Worm (Caenorhabditis elegans) whole organism, late embryonic: Measurements from ENCODE around the gene srh-147.

Experiments
- F13H6.1 ChIP-seq: sonication (generic microtip); optimal IDR thresholded peaks from 2 replicates; lab custom pipeline; 2016; ENCODE audit warnings: missing genetic modification characterization, missing compliant biosample characterization
- K09A11.1 ChIP-seq: sonication (generic microtip); optimal IDR thresholded peaks from 2 replicates; lab custom pipeline; 2017; ENCODE audit warnings: antibody characterized with exemption, mild to moderate bottlenecking, missing genetic modification characterization, missing compliant biosample characterization; ENCODE audit not compliant: insufficient read depth
- T23F11.4 ChIP-seq: fragments of 200-800 bp; sonication (Bioruptor generic); optimal IDR thresholded peaks from 2 replicates; lab custom pipeline; 2018; ENCODE audit warnings: mild to moderate bottlenecking, missing genetic modification characterization, missing compliant biosample characterization
- Y22D7AL.16 ChIP-seq: sonication (generic microtip); optimal IDR thresholded peaks from 2 replicates; lab custom pipeline; 2016; ENCODE audit warnings: missing genetic modification characterization, missing compliant biosample characterization
- ceh-18 ChIP-seq: sonication (generic microtip); optimal IDR thresholded peaks from 2 replicates; lab custom pipeline; 2016; ENCODE audit warnings: missing genetic modification characterization, missing compliant biosample characterization
- ceh-2 ChIP-seq: sonication (generic microtip); optimal IDR thresholded peaks from 2 replicates; lab custom pipeline; 2016; ENCODE audit warnings: missing genotype, missing genetic modification characterization, missing compliant biosample characterization
- ceh-22 ChIP-seq: sonication (generic microtip); optimal IDR thresholded peaks from 2 replicates; lab custom pipeline; 2017; ENCODE audit warnings: missing biosample characterization, missing genetic modification characterization
- ceh-31 ChIP-seq: sonication (generic microtip); optimal IDR thresholded peaks from 2 replicates; lab custom pipeline; 2016; ENCODE audit warnings: missing genetic modification characterization, missing compliant biosample characterization
- ceh-45 ChIP-seq: fragments of 200-800 bp; sonication (Bioruptor generic); IDR thresholded peaks from 2 replicates; pipeline ENCODE4 v1.3.6; 2022; ENCODE audit warnings: missing genetic modification reagents, missing genetic modification characterization, missing compliant biosample characterization
- ceh-6 ChIP-seq: fragments of 200-800 bp; sonication (Bioruptor generic); optimal IDR thresholded peaks from 2 replicates; lab custom pipeline; 2018; ENCODE audit warnings: mild to moderate bottlenecking, missing genetic modification characterization, missing compliant biosample characterization
- ceh-9 ChIP-seq: sonication (generic microtip); optimal IDR thresholded peaks from 2 replicates; lab custom pipeline; 2016; ENCODE audit warnings: mild to moderate bottlenecking, missing genetic modification characterization, inconsistent platforms, missing compliant biosample characterization
- dmd-4 ChIP-seq: sonication (generic microtip); optimal IDR thresholded peaks from 2 replicates; lab custom pipeline; 2016; ENCODE audit warnings: borderline replicate concordance, missing genetic modification characterization, missing compliant biosample characterization
- dve-1 ChIP-seq: sonication (generic microtip); optimal IDR thresholded peaks from 2 replicates; lab custom pipeline; 2017; ENCODE audit warnings: antibody characterized with exemption, mild to moderate bottlenecking, missing genetic modification characterization, missing compliant biosample characterization
- elt-2 ChIP-seq: sonication (generic microtip); optimal IDR thresholded peaks from 2 replicates; lab custom pipeline; 2016; ENCODE audit warnings: missing genetic modification reagents, missing genetic modification characterization, missing compliant biosample characterization
- fax-1 ChIP-seq: sonication (generic microtip); optimal IDR thresholded peaks from 2 replicates; lab custom pipeline; 2016; ENCODE audit warnings: missing genotype, missing genetic modification characterization, missing compliant biosample characterization
- gmeb-2 ChIP-seq: sonication (generic microtip); optimal IDR thresholded peaks from 2 replicates; lab custom pipeline; 2016; ENCODE audit warnings: missing genetic modification characterization, inconsistent platforms, missing compliant biosample characterization
- hlh-15 ChIP-seq: sonication (generic microtip); optimal IDR thresholded peaks from 2 replicates; lab custom pipeline; 2016; ENCODE audit warnings: missing genetic modification characterization, missing compliant biosample characterization
- hlh-30 ChIP-seq: sonication (generic microtip); optimal IDR thresholded peaks from 2 replicates; lab custom pipeline; 2017; ENCODE audit warnings: antibody characterized with exemption, missing genetic modification characterization, missing compliant biosample characterization; ENCODE audit not compliant: insufficient read depth
- hlh-8 ChIP-seq: sonication (generic microtip); optimal IDR thresholded peaks from 2 replicates; lab custom pipeline; 2016; ENCODE audit warnings: missing genotype, missing genetic modification characterization, missing compliant biosample characterization
- lim-6 ChIP-seq: sonication (generic microtip); optimal IDR thresholded peaks from 2 replicates; lab custom pipeline; 2016; ENCODE audit warnings: missing genetic modification characterization, missing compliant biosample characterization
- lin-11 ChIP-seq: fragments of 200-800 bp; sonication (Bioruptor generic); optimal IDR thresholded peaks from 2 replicates; lab custom pipeline; 2018; ENCODE audit warnings: mild to moderate bottlenecking, missing genetic modification characterization, missing compliant biosample characterization
- nfya-1 ChIP-seq: sonication (generic microtip); optimal IDR thresholded peaks from 2 replicates; lab custom pipeline; 2017; ENCODE audit warnings: missing genetic modification characterization, mild to moderate bottlenecking, missing compliant biosample characterization, antibody characterized with exemption, moderate library complexity
- npax-4 ChIP-seq: sonication (generic microtip); optimal IDR thresholded peaks from 2 replicates; lab custom pipeline; 2016; ENCODE audit warnings: missing genetic modification characterization, missing compliant biosample characterization
- odd-2 ChIP-seq: sonication (generic microtip); optimal IDR thresholded peaks from 2 replicates; lab custom pipeline; 2017; ENCODE audit warnings: antibody characterized with exemption, mild to moderate bottlenecking, missing genetic modification characterization, missing compliant biosample characterization
- pax-1 ChIP-seq: fragments of 150-350 bp; optimal IDR thresholded peaks from 2 replicates; lab custom pipeline; 2014; ENCODE audit warnings: missing biosample characterization, missing genetic modification characterization
- pha-4 ChIP-seq: fragments of 150-350 bp; optimal IDR thresholded peaks from 2 replicates; lab custom pipeline; 2018; ENCODE audit warnings: missing biosample characterization, missing genetic modification reagents, missing genetic modification characterization
- pros-1 ChIP-seq: fragments of 150-350 bp; optimal IDR thresholded peaks from 2 replicates; lab custom pipeline; 2014; ENCODE audit warnings: missing biosample characterization, missing genetic modification reagents, missing genetic modification characterization
- syd-9 ChIP-seq: sonication (generic microtip); optimal IDR thresholded peaks from 2 replicates; lab custom pipeline; 2016; ENCODE audit warnings: mild to moderate bottlenecking, missing genetic modification characterization, moderate library complexity, missing compliant biosample characterization
- tbx-2 ChIP-seq: sonication (generic microtip); optimal IDR thresholded peaks from 2 replicates; lab custom pipeline; 2016; ENCODE audit warnings: missing genetic modification characterization, missing compliant biosample characterization
- tbx-7 ChIP-seq: sonication (generic microtip); optimal IDR thresholded peaks from 2 replicates; lab custom pipeline; 2016; ENCODE audit warnings: missing genotype, missing genetic modification characterization, missing compliant biosample characterization
- ttx-3 ChIP-seq: sonication (generic microtip); optimal IDR thresholded peaks from 2 replicates; lab custom pipeline; 2016; ENCODE audit warnings: missing genetic modification reagents, missing genetic modification characterization, missing compliant biosample characterization
- unc-42 ChIP-seq: sonication (generic microtip); optimal IDR thresholded peaks from 2 replicates; lab custom pipeline; 2016; ENCODE audit warnings: missing genotype, missing genetic modification characterization, missing compliant biosample characterization
- unc-55 ChIP-seq: sonication (generic microtip); optimal IDR thresholded peaks from 2 replicates; lab custom pipeline; 2017; ENCODE audit warnings: missing biosample characterization, missing genetic modification reagents, missing genetic modification characterization
- unc-86 ChIP-seq: sonication (generic microtip); optimal IDR thresholded peaks from 2 replicates; lab custom pipeline; 2016; ENCODE audit warnings: missing genetic modification characterization, missing compliant biosample characterization
- ztf-16 ChIP-seq: sonication (generic microtip); optimal IDR thresholded peaks from 2 replicates; lab custom pipeline; 2017; ENCODE audit warnings: missing genetic modification characterization, missing compliant biosample characterization

srh-147 gene

DNA sequence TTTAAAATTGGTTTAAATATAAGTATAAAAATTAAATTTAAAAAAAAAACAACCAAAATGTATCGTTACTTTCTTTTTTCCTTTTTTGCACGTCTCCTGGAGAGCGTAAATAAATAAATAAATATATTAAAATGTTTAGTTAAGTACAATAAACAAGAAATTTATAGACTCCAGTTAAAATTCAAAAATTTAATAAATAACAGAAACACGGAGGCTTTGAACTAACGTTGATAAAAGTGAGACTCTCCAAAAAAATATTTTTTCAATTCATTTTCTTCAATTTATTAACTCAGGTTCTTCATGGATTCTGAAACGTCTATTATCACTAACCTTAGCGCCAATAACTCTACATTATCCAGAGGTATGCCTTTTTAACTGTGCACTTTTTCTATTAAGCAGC lies 41.6 kb upstream of the srh-147 start, which contains the start of gene T06C12.12:
TSS of gene T06C12.12 (plus strand) at position 301 of the 400 bp plus-strand sequence.
- TF ChIP-seq T23F11.4 (GFP tag; lab: Kevin White, UChicago) (no peak), ceh-22 (tag; lab: Kevin White, UChicago) (no peak), F13H6.1 (tag; lab: Kevin White, UChicago) (no peak), elt-2 (tag; lab: Kevin White, UChicago) (no peak), K09A11.1 (tag; lab: Kevin White, UChicago) (no peak), odd-2 (tag; lab: Kevin White, UChicago) (no peak), hlh-30 (tag; lab: Kevin White, UChicago) (no peak), pax-1 (tag; lab: Kevin White, UChicago) (no peak), tbx-2 (tag; lab: Kevin White, UChicago) (no peak)
- TF ChIP-seq, all 69 proteins: peak for 0

DNA sequence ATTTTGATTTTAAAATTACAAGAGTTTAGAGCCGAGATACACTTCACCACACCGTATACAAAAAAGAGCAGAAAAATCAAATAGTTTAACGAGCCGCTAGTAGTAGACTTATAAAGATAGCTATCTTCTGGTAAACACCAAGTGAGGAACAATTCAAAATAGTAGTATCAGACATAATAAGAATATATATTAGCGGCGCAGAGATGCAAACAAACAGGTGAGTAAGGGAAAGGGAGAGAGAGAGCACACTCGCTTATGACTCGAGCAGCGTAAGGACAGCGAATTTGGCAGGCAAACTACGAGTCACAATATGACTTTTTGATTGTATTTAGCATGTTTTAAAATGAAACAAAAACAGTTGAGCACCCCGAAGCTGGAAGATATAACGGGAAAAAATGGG lies 41.2 kb upstream of the srh-147 start:
- TF ChIP-seq ceh-9 (tag; lab: Kevin White, UChicago) (no peak), dmd-4 (tag; lab: Kevin White, UChicago) (no peak)

DNA sequence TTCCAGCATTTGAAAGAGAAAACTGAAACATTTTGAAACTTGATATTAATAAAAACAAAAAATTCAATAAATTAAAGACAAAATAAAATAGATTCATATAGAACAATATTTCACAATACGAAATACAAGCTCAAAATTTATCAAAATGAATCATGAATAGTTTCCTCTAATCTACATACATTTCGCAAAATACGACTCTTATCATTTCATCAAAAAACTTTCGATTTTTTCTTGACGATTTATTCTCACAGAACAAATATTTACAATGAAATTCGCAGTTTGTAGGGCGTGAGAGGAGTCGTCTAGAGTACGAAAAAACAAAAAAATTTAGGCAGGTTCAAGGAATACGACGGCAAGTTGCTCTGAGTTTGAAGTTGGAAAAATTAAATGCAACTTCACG lies 40.0 kb upstream of the srh-147 start:
- no peak for TF ChIP-seq lin-11 (tag; lab: Kevin White, UChicago)

DNA sequence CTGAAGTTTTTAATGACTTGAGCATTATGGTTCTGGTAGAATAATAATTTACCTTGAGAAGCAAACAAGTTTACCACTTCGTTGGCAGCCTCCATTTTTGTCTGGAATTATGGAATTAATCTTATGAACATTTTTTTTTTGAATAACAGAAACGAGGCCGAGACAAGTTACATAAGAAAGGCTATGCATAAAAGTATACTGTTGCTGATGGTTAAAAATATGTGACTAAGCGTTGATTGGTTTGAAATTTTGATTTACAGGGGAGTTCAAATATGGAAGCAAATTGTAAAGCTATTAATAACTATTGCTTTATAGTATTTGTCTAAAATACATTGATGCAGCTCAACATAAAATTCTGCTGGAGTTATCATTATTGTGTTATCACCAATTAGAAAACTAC lies 38.6 kb upstream of the srh-147 start, which contains the start of gene cgt-1:
TSS of gene cgt-1 (minus strand) at position 101 of the 400 bp plus-strand sequence.
- no peak for TF ChIP-seq lin-11 (tag; lab: Kevin White, UChicago)
- TF ChIP-seq unc-55 (GFP tag; lab: Kevin White, UChicago): no peak
- TF ChIP-seq gmeb-2 (tag; lab: Kevin White, UChicago): no peak
- TF ChIP-seq ceh-9 (tag; lab: Kevin White, UChicago): no peak
- no peak for TF ChIP-seq npax-4 (tag; lab: Kevin White, UChicago)
- no peak for TF ChIP-seq ceh-31
- TF ChIP-seq pros-1 (tag; lab: Kevin White, UChicago): no peak
- TF ChIP-seq syd-9 (tag; lab: Kevin White, UChicago): no peak
- TF ChIP-seq hlh-15 (tag; lab: Kevin White, UChicago): no peak
- TF ChIP-seq hlh-30 (tag; lab: Kevin White, UChicago): no peak
- no peak for TF ChIP-seq pha-4 (tag; lab: Kevin White, UChicago)
- TF ChIP-seq hlh-8: no peak
- no peak for TF ChIP-seq elt-2 (tag; lab: Kevin White, UChicago)
- no peak for TF ChIP-seq pax-1 (tag; lab: Kevin White, UChicago)
- TF ChIP-seq unc-86 (tag; lab: Kevin White, UChicago): no peak
- TF ChIP-seq lim-6 (tag; lab: Kevin White, UChicago): no peak
- TF ChIP-seq dve-1 (tag; lab: Kevin White, UChicago): no peak
- TF ChIP-seq ztf-16 (tag; lab: Kevin White, UChicago): no peak

DNA sequence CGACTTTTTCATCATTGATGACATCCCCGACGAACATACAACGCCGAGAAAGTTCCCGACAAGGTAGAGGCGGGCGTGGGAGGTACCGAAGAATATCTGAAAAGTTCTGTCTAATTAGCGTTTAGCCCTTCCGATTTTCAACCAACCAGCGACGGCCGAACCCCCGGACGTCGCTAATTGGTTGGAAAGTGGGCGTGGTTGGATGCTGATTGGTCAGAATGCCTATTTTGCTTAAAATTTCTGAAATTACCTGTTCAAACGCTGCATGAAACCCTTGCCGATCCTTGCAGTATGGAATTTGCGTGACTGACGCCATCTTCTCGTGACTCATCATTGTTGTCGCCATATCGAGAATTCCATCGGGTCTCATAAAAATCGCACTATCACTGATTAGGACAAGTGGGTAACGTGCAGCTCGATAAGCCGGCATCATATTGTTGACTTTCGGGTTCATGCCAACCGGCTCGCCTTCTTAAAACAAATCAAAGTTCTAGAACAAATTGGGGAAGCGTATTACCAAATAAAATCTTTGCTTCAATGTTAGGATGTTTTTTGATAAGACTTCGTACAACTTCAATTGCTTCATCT lies 37.7 kb upstream of the srh-147 start:
- TF ChIP-seq unc-55 (GFP tag; lab: Kevin White, UChicago): no peak
- TF ChIP-seq elt-2 (tag; lab: Kevin White, UChicago): peak; percentile 66
- TF ChIP-seq nfya-1 (tag; lab: Kevin White, UChicago): peak; percentile 34
- TF ChIP-seq unc-42: no peak
- TF ChIP-seq, all 69 proteins: peak for 2

DNA sequence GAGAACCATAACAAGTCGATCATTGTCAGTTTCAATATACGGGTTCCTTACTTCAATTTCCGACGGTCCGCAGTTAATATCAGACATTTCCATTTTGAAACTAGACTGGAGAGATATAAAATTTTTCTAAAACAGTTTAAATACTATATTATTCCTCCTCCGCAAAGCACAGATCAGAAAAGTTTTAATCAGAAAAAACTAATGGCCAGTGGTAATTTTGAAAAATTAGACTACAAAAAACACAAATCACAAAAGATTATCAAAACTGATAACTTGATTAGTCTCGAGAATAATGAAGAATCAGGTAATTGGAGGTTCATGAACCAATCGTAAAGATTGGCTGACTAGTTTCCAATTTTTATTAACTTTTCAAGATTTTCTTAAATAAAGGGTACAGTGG lies 35.8 kb upstream of the srh-147 start, which contains the start of gene T06C12.9:
TSS of gene T06C12.9 (minus strand) at position 101 of the 400 bp plus-strand sequence.
- no peak for TF ChIP-seq tbx-7 (tag; lab: Kevin White, UChicago)
- no peak for TF ChIP-seq ceh-18 (tag; lab: Kevin White, UChicago)
- no peak for TF ChIP-seq fax-1 (tag; lab: Kevin White, UChicago)
- no peak for TF ChIP-seq ceh-2 (tag; lab: Kevin White, UChicago)
- TF ChIP-seq ttx-3: no peak
- no peak for TF ChIP-seq ceh-6 (GFP tag; lab: Kevin White, UChicago)
- TF ChIP-seq pha-4 (tag; lab: Kevin White, UChicago): no peak
- no peak for TF ChIP-seq F13H6.1 (tag; lab: Kevin White, UChicago)
- no peak for TF ChIP-seq pax-1 (tag; lab: Kevin White, UChicago)
- TF ChIP-seq Y22D7AL.16 (tag; lab: Kevin White, UChicago): no peak
- no peak for TF ChIP-seq ceh-45
